Fruit fly (Drosophila melanogaster): Measurements from ENCODE around the gene CG32432.

The CG32432 gene

dm6 chr3L:20885172-20885571 lies at the start of gene CG32432:
TSS of gene CG32432 (minus strand) at chr3L:20885188.
- TF ChIP-seq pan (optimal IDR thresholded peaks at IDR 0.05) (no peak), Dll (optimal IDR thresholded peaks at IDR 0.05) (no peak), EcR (GFP tag; optimal IDR thresholded peaks at IDR 0.05) (no peak), psq (optimal IDR thresholded peaks at IDR 0.05) (no peak), CG8478 (optimal IDR thresholded peaks at IDR 0.05) (no peak), usp (GFP tag; optimal IDR thresholded peaks at IDR 0.05) (no peak)

dm6 chr3L:20933706-20934105 lies 48.7 kb upstream of the CG32432 start:
- TF ChIP-seq Dll (optimal IDR thresholded peaks at IDR 0.05): peak; percentile 8
- no peak for TF ChIP-seq pan (optimal IDR thresholded peaks at IDR 0.05)

dm6 chr3L:20932556-20932955 lies 47.6 kb upstream of the CG32432 start:
- no peak for TF ChIP-seq pan (optimal IDR thresholded peaks at IDR 0.05)
- TF ChIP-seq CG8478 (optimal IDR thresholded peaks at IDR 0.05): no peak
- TF ChIP-seq Dll (optimal IDR thresholded peaks at IDR 0.05): no peak
- TF ChIP-seq EcR (GFP tag; optimal IDR thresholded peaks at IDR 0.05): no peak
- no peak for TF ChIP-seq usp (GFP tag; optimal IDR thresholded peaks at IDR 0.05)
- TF ChIP-seq psq (optimal IDR thresholded peaks at IDR 0.05): no peak

dm6 chr3L:20931510-20931909 lies 46.5 kb upstream of the CG32432 start:
- no peak for TF ChIP-seq pan (optimal IDR thresholded peaks at IDR 0.05)

dm6 chr3L:20930059-20930785 lies 45.2 kb upstream of the CG32432 start:
- TF ChIP-seq usp (GFP tag; optimal IDR thresholded peaks at IDR 0.05) (no peak), Dll (optimal IDR thresholded peaks at IDR 0.05) (no peak), EcR (GFP tag; optimal IDR thresholded peaks at IDR 0.05) (no peak), pan (optimal IDR thresholded peaks at IDR 0.05) (no peak)

- TF ChIP-seq usp (GFP tag; optimal IDR thresholded peaks at IDR 0.05): no peak
- no peak for TF ChIP-seq psq (optimal IDR thresholded peaks at IDR 0.05)
- no peak for TF ChIP-seq pan (optimal IDR thresholded peaks at IDR 0.05)
- TF ChIP-seq EcR (GFP tag; optimal IDR thresholded peaks at IDR 0.05): no peak
- no peak for TF ChIP-seq CG8478 (optimal IDR thresholded peaks at IDR 0.05)
- TF ChIP-seq Dll (optimal IDR thresholded peaks at IDR 0.05): no peak
Measured at dm6 chr3L:20929418-20929817, 44.4 kb upstream of the CG32432 start.

- TF ChIP-seq CG8478 (optimal IDR thresholded peaks at IDR 0.05) (no peak), EcR (GFP tag; optimal IDR thresholded peaks at IDR 0.05) (no peak), usp (GFP tag; optimal IDR thresholded peaks at IDR 0.05) (no peak), psq (optimal IDR thresholded peaks at IDR 0.05) (no peak), pan (optimal IDR thresholded peaks at IDR 0.05) (no peak), Dll (optimal IDR thresholded peaks at IDR 0.05) (no peak)
Measured at dm6 chr3L:20927526-20927925, 42.5 kb upstream of the CG32432 start, which contains the start of gene CG10589. TSS of gene CG10589 (plus strand) at chr3L:20927826.

- TF ChIP-seq pan (optimal IDR thresholded peaks at IDR 0.05) (no peak), psq (optimal IDR thresholded peaks at IDR 0.05) (no peak)
Measured at dm6 chr3L:20923030-20923591, 38.1 kb upstream of the CG32432 start.

- TF ChIP-seq CG8478 (optimal IDR thresholded peaks at IDR 0.05) (no peak), pan (optimal IDR thresholded peaks at IDR 0.05) (no peak), usp (GFP tag; optimal IDR thresholded peaks at IDR 0.05) (no peak), psq (optimal IDR thresholded peaks at IDR 0.05) (no peak)
Measured at dm6 chr3L:20922279-20922830, 37.4 kb upstream of the CG32432 start.

- TF ChIP-seq EcR (GFP tag; optimal IDR thresholded peaks at IDR 0.05) (no peak), psq (optimal IDR thresholded peaks at IDR 0.05) (no peak), CG8478 (optimal IDR thresholded peaks at IDR 0.05) (no peak), usp (GFP tag; optimal IDR thresholded peaks at IDR 0.05) (no peak), Dll (optimal IDR thresholded peaks at IDR 0.05) (no peak), pan (optimal IDR thresholded peaks at IDR 0.05) (no peak)
Measured at dm6 chr3L:20921859-20922258, 36.9 kb upstream of the CG32432 start.

dm6 chr3L:20920495-20920894 lies 35.5 kb upstream of the CG32432 start:
- TF ChIP-seq CG8478 (optimal IDR thresholded peaks at IDR 0.05) (no peak), usp (GFP tag; optimal IDR thresholded peaks at IDR 0.05) (no peak), pan (optimal IDR thresholded peaks at IDR 0.05) (no peak), psq (optimal IDR thresholded peaks at IDR 0.05) (no peak), EcR (GFP tag; optimal IDR thresholded peaks at IDR 0.05) (no peak), Dll (optimal IDR thresholded peaks at IDR 0.05) (no peak)

- no peak for TF ChIP-seq pan (optimal IDR thresholded peaks at IDR 0.05)
- TF ChIP-seq Dll (optimal IDR thresholded peaks at IDR 0.05): no peak
- no peak for TF ChIP-seq usp (GFP tag; optimal IDR thresholded peaks at IDR 0.05)
- no peak for TF ChIP-seq CG8478 (optimal IDR thresholded peaks at IDR 0.05)
- TF ChIP-seq psq (optimal IDR thresholded peaks at IDR 0.05): no peak
- TF ChIP-seq EcR (GFP tag; optimal IDR thresholded peaks at IDR 0.05): no peak
Measured at dm6 chr3L:20918945-20919344, 34.0 kb upstream of the CG32432 start.

Data from whole organism.